Worm (Caenorhabditis elegans): ENCODE data around the gene F58A3.4.

DNA sequence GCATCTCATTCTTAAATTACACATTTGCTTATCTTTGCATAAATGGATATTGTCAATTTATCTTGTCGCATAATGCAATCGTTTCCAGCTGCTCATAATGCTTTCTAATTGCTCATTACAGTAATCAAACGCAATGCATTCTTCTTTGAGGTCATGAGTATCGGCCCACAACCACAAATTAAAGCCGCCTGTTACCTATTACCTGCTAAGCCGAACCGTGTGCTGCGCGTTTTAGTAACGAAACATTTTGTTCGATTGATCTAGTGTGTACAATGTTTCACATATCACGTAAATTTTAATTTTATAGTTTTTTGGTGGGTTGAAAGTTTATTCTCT, 23.5 kb upstream of the F58A3.4 start:
- TF ChIP-seq ZK546.5 (tag; optimal IDR thresholded peaks at IDR 0.05) (no peak), pqm-1 (tag; optimal IDR thresholded peaks at IDR 0.05) (no peak), F44E2.7 (GFP tag; IDR thresholded peaks at IDR 0.05) (no peak), F49E8.2 (tag; optimal IDR thresholded peaks at IDR 0.05; ENCODE audit: borderline replicate concordance) (no peak), lin-39 (tag; optimal IDR thresholded peaks at IDR 0.05) (no peak), lsy-2 (tag; optimal IDR thresholded peaks at IDR 0.05) (no peak), nhr-237 (tag; optimal IDR thresholded peaks at IDR 0.05) (no peak), unc-130 (GFP tag; optimal IDR thresholded peaks at IDR 0.05) (no peak), nhr-48 (tag; optimal IDR thresholded peaks at IDR 0.05) (no peak), nhr-42 (GFP tag; IDR thresholded peaks at IDR 0.05) (no peak), jun-1 (tag; optimal IDR thresholded peaks at IDR 0.05) (no peak), egl-27 (tag; optimal IDR thresholded peaks at IDR 0.05) (no peak), lin-15B (tag; optimal IDR thresholded peaks at IDR 0.05) (no peak), nhr-11 (tag; optimal IDR thresholded peaks at IDR 0.05) (no peak)

Measured in whole organism, L4 larva.